Fruit fly (Drosophila melanogaster) whole organism: Measurements from ENCODE around the gene msl-2.

ENCODE experiments used
- CG8478 ChIP-seq: fragments of >200 bp; optimal IDR thresholded peaks from 2 replicates; lab custom pipeline; 2018; ENCODE audit warnings: inconsistent platforms
- Dll ChIP-seq: fragments of >200 bp; optimal IDR thresholded peaks from 2 replicates; lab custom pipeline; 2017
- EcR ChIP-seq, 2 experiments: fragments of >200 bp; optimal IDR thresholded peaks; 2 replicates each; lab custom pipeline; 2017; ENCODE audit warnings: missing biosample characterization in 2 of 2, missing genetic modification characterization in 2 of 2, missing genetic modification reagents in 2 of 2
- pan ChIP-seq: fragments of >200 bp; optimal IDR thresholded peaks from 2 replicates; lab custom pipeline; 2017
- psq ChIP-seq: fragments of >200 bp; optimal IDR thresholded peaks from 2 replicates; lab custom pipeline; 2017
- usp ChIP-seq: fragments of >200 bp; optimal IDR thresholded peaks from 2 replicates; lab custom pipeline; 2017; ENCODE audit warnings: missing biosample characterization, missing genetic modification characterization, mixed read lengths

The msl-2 gene

dm6 chr2L:3416527-3417304, 49.2 kb downstream of the msl-2 start, which contains the start of gene CG31952:
Gene CG31952, plus strand, starts transcription at chr2L:3416693.
- no peak for TF ChIP-seq CG8478 (lab: Kevin White, UChicago)
- TF ChIP-seq Dll: no peak
- TF ChIP-seq psq (lab: Kevin White, UChicago): no peak
- TF ChIP-seq pan (lab: Kevin White, UChicago): no peak
- no peak for TF ChIP-seq usp (GFP tag; lab: Kevin White, UChicago)
- TF ChIP-seq EcR (GFP tag; optimal IDR thresholded peaks at IDR 0.05; lab: Kevin White, UChicago): no peak
